Worm (Caenorhabditis elegans): ENCODE data around the gene klo-1.

ce11 chrIV:7724912-7725311, 23.1 kb downstream of the klo-1 start:
- TF ChIP-seq hmbx-1 (tag; optimal IDR thresholded peaks at IDR 0.05) (no peak), flt-1 (GFP tag; IDR thresholded peaks at IDR 0.05) (no peak), scrt-1 (GFP tag; IDR thresholded peaks at IDR 0.05) (no peak), pes-1 (GFP tag; IDR thresholded peaks at IDR 0.05) (no peak), ama-1 (optimal IDR thresholded peaks at IDR 0.05) (no peak), tbx-37 (GFP tag; conservative IDR thresholded peaks at IDR 0.05) (no peak), hnd-1 (tag; optimal IDR thresholded peaks at IDR 0.05) (no peak), ets-7 (tag; optimal IDR thresholded peaks at IDR 0.05) (no peak), tra-4 (tag; optimal IDR thresholded peaks at IDR 0.05) (no peak)

All from whole organism, early embryonic.